Fruit fly (Drosophila melanogaster): ENCODE data around the gene CG7611.

CG7611 gene

dm6 chr3L:21515823-21516715 is 6.9 kb upstream of the CG7611 start, which contains the start of the genes SAK and Cdk12 (continued):
- TF ChIP-seq CG32006 (GFP tag; optimal IDR thresholded peaks at IDR 0.05): peak; percentile 89
- TF ChIP-seq fd59A (GFP tag; optimal IDR thresholded peaks at IDR 0.05): peak; percentile 63
- TF ChIP-seq topi (GFP tag; optimal IDR thresholded peaks at IDR 0.05): peak; percentile 66
- TF ChIP-seq CG34406 (GFP tag; optimal IDR thresholded peaks at IDR 0.05): peak; percentile 86
- TF ChIP-seq cyc (GFP tag; optimal IDR thresholded peaks at IDR 0.05): peak; percentile 78
- peak; percentile 74 for TF ChIP-seq Hr39 (GFP tag; optimal IDR thresholded peaks at IDR 0.05)
- TF ChIP-seq Sox102F (GFP tag; optimal IDR thresholded peaks at IDR 0.05): peak; percentile 83
- peak; percentile 72 for TF ChIP-seq Ets96B (tag; optimal IDR thresholded peaks at IDR 0.05)
- TF ChIP-seq svp (GFP tag): no peak
- TF ChIP-seq CG11762 (GFP tag; optimal IDR thresholded peaks at IDR 0.05; ENCODE audit: insufficient read depth): peak; percentile 74
- peak; percentile 66 for TF ChIP-seq Eip75B (GFP tag; optimal IDR thresholded peaks at IDR 0.05)
- TF ChIP-seq Eip93F (GFP tag; optimal IDR thresholded peaks at IDR 0.05): peak; percentile 71
- peak; percentile 79 for TF ChIP-seq CG8119 (GFP tag; IDR thresholded peaks at IDR 0.05)
- peak; percentile 81 for TF ChIP-seq CG8632 (GFP tag; optimal IDR thresholded peaks at IDR 0.05)
- peak; percentile 83 for TF ChIP-seq eg (GFP tag; IDR thresholded peaks at IDR 0.05)
- peak; percentile 78 for TF ChIP-seq CG4318 (GFP tag; optimal IDR thresholded peaks at IDR 0.05)
- peak; percentile 49 for TF ChIP-seq CG9139 (GFP tag; optimal IDR thresholded peaks at IDR 0.05)
- TF ChIP-seq Smox (GFP tag; optimal IDR thresholded peaks at IDR 0.05): peak; percentile 77
- peak; percentile 75 for TF ChIP-seq CG8319 (GFP tag; optimal IDR thresholded peaks at IDR 0.05)
- peak; percentile 23 for TF ChIP-seq vri (GFP tag; optimal IDR thresholded peaks at IDR 0.05)
- TF ChIP-seq ss (GFP tag; optimal IDR thresholded peaks at IDR 0.05): peak; percentile 59 to 75
- TF ChIP-seq Sox14 (GFP tag; optimal IDR thresholded peaks at IDR 0.05): peak; percentile 59

dm6 chr3L:21516716-21517266 is 6.2 kb upstream of the CG7611 start:
- TF ChIP-seq spab (GFP tag; optimal IDR thresholded peaks at IDR 0.05) (no peak), CG32006 (GFP tag; optimal IDR thresholded peaks at IDR 0.05) (peak; percentile 24), CG6808 (GFP tag; optimal IDR thresholded peaks at IDR 0.05) (peak; percentile 7), svp (GFP tag) (no peak), CG8632 (GFP tag; optimal IDR thresholded peaks at IDR 0.05) (peak; percentile 45), dac (GFP tag; optimal IDR thresholded peaks at IDR 0.05) (no peak), ss (GFP tag; optimal IDR thresholded peaks at IDR 0.05) (peak in 1 of 2 experiments; percentile 43), Eip93F (GFP tag; optimal IDR thresholded peaks at IDR 0.05) (peak; percentile 43), Ets21C (GFP tag; optimal IDR thresholded peaks at IDR 0.05) (peak; percentile 12), Hr39 (GFP tag; optimal IDR thresholded peaks at IDR 0.05) (peak; percentile 54), CG8119 (GFP tag; IDR thresholded peaks at IDR 0.05) (no peak), Sox15 (GFP tag; optimal IDR thresholded peaks at IDR 0.05) (no peak), CG34406 (GFP tag; optimal IDR thresholded peaks at IDR 0.05) (no peak), pdm3 (GFP tag; optimal IDR thresholded peaks at IDR 0.05) (peak; percentile 64), Eip75B (GFP tag; optimal IDR thresholded peaks at IDR 0.05) (peak; percentile 69), fkh (GFP tag; optimal IDR thresholded peaks at IDR 0.05) (peak; percentile 6), Hr4 (GFP tag; optimal IDR thresholded peaks at IDR 0.05) (peak; percentile 60), Smox (GFP tag; optimal IDR thresholded peaks at IDR 0.05) (peak; percentile 50), CG15336 (GFP tag; IDR thresholded peaks at IDR 0.05) (no peak), topi (GFP tag; optimal IDR thresholded peaks at IDR 0.05) (peak; percentile 52), CG6163 (GFP tag; IDR thresholded peaks at IDR 0.05) (no peak), fd59A (GFP tag; optimal IDR thresholded peaks at IDR 0.05) (no peak), CG3032 (tag; optimal IDR thresholded peaks at IDR 0.05) (peak; percentile 19), CG31627 (GFP tag; optimal IDR thresholded peaks at IDR 0.05) (peak; percentile 42), acj6 (GFP tag; optimal IDR thresholded peaks at IDR 0.05) (peak; percentile 31), Gug (GFP tag; IDR thresholded peaks at IDR 0.05) (no peak), CG11902 (GFP tag; optimal IDR thresholded peaks at IDR 0.05) (no peak), cyc (GFP tag; optimal IDR thresholded peaks at IDR 0.05) (peak; percentile 39), fd85E (GFP tag; optimal IDR thresholded peaks at IDR 0.05) (no peak), lz (GFP tag; optimal IDR thresholded peaks at IDR 0.05) (peak; percentile 40), Blimp-1 (GFP tag; optimal IDR thresholded peaks at IDR 0.05) (no peak), esn (GFP tag; optimal IDR thresholded peaks at IDR 0.05) (peak; percentile 60), CG10631 (GFP tag; optimal IDR thresholded peaks at IDR 0.05) (peak; percentile 50), Met (GFP tag; optimal IDR thresholded peaks at IDR 0.05) (peak; percentile 46), vri (GFP tag; optimal IDR thresholded peaks at IDR 0.05) (no peak), CG11762 (GFP tag; optimal IDR thresholded peaks at IDR 0.05; ENCODE audit: insufficient read depth) (peak; percentile 50), Sox14 (GFP tag; optimal IDR thresholded peaks at IDR 0.05) (peak; percentile 55), CG16779 (tag; optimal IDR thresholded peaks at IDR 0.05) (no peak), CG6854 (GFP tag; optimal IDR thresholded peaks at IDR 0.05) (no peak)
